Worm (Caenorhabditis elegans) whole organism, L3 larva: ENCODE results near the gene lbp-7.

ENCODE experiments used
- egl-27 ChIP-seq: sonication (generic microtip); optimal IDR thresholded peaks from 4 replicates; lab custom pipeline; 2017; ENCODE audit warnings: missing biosample characterization, missing genetic modification reagents, missing genetic modification characterization
- elt-3 ChIP-seq, 3 experiments: fragments of 150-350 bp in 1 of 3; sonication (generic microtip) in 2 of 3; optimal IDR thresholded peaks; 2 replicates in 2 of 3; 4 replicates in 1 of 3; lab custom pipeline; 2014 to 2017; ENCODE audit warnings: missing biosample characterization in 3 of 3, missing genetic modification characterization in 3 of 3
- jun-1 ChIP-seq: fragments of 150-350 bp; optimal IDR thresholded peaks from 2 replicates; lab custom pipeline; 2014; ENCODE audit warnings: missing biosample characterization, missing genetic modification reagents, missing genetic modification characterization
- nhr-77 ChIP-seq: fragments of 150-350 bp; optimal IDR thresholded peaks from 2 replicates; lab custom pipeline; 2014; ENCODE audit warnings: missing biosample characterization, missing genetic modification characterization
- pqm-1 ChIP-seq: fragments of 150-350 bp; optimal IDR thresholded peaks from 2 replicates; lab custom pipeline; 2017; ENCODE audit warnings: missing biosample characterization, missing genetic modification characterization, inconsistent platforms
- unc-62 ChIP-seq: fragments of 150-350 bp; sonication (generic microtip); optimal IDR thresholded peaks from 4 replicates; lab custom pipeline; 2014; ENCODE audit warnings: missing biosample characterization, missing genetic modification reagents, missing genetic modification characterization

DNA sequence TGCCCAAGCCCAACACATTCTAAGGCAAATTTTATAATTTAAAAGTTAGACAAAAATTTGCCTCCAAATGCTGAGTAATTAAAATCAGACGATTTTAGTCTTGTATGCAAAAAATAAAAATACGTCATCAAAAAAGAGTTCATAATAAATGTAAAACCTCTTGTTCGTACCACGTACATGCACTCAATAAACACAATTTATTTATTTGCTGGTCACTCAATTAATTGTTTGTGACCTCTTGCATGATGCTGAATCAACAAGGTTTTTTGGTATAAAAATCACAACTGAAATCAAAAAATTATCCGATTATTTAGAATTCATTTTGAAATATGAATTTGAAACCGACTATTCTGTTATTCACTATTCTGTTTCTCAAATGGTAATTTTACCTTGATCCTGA, 29.2 kb upstream of the lbp-7 start, which contains the start of gene hpx-2:
- TF ChIP-seq elt-3 (tag; optimal IDR thresholded peaks at IDR 0.05; lab: Kevin White, UChicago) (no peak), egl-27 (tag; lab: Kevin White, UChicago) (no peak), unc-62 (GFP tag; lab: Kevin White, UChicago) (no peak), pqm-1 (tag; lab: Kevin White, UChicago) (no peak), jun-1 (no peak), nhr-77 (tag; lab: Kevin White, UChicago) (no peak)
